Fruit fly (Drosophila melanogaster) whole organism, adult: ENCODE measurements around the gene CG44139.

Experiments
- CG33017 ChIP-seq: fragments of 200-800 bp; sonication (Bioruptor generic); optimal IDR thresholded peaks from 2 replicates; lab custom pipeline; 2018; ENCODE audit warnings: missing biosample characterization, mild to moderate bottlenecking, missing genetic modification characterization, moderate library complexity
- CG5204 ChIP-seq: fragments of 200-800 bp; sonication (Bioruptor generic); optimal IDR thresholded peaks from 2 replicates; lab custom pipeline; 2016; ENCODE audit warnings: missing biosample characterization, missing genetic modification characterization
- cnc ChIP-seq, 2 experiments: fragments of >200 bp; optimal IDR thresholded peaks; 2 replicates each; lab custom pipeline; 2017
- kay ChIP-seq: fragments of 200-800 bp; sonication (Bioruptor generic); peaks from one replicate; lab custom pipeline; 2016; ENCODE audit warnings: missing biosample characterization, missing genetic modification characterization, borderline replicate concordance
- toe ChIP-seq: fragments of 200-800 bp; sonication (Bioruptor generic); optimal IDR thresholded peaks from 2 replicates; lab custom pipeline; 2016; ENCODE audit warnings: missing biosample characterization, missing genetic modification characterization

DNA sequence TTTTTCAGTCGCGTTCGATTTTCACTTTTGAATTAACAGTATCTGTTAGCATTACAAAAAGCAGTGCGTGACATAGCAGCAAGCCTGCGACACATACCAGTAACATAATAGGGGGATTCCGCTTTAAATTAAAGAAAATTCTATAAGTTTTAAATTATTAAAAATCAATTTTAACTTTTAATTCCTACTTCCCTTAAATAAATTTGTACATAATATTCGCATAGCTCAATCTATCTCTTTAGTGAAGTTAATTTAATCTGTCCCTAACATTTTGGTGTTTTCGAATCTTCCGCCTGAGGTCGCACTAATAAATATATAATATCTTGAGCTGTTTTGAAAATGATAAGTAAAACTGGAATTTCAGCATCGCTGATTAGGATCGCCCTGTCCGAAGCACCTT lies 4.1 kb upstream of the CG44139 start, which contains the start of gene CG9886:
- TF ChIP-seq CG5204 (GFP tag; lab: Kevin White, UChicago), result peak; percentile 45
- TF ChIP-seq toe (GFP tag; lab: Kevin White, UChicago), result no peak
- TF ChIP-seq kay (GFP tag; lab: Kevin White, UChicago), result peak; percentile 46
- TF ChIP-seq cnc (optimal IDR thresholded peaks at IDR 0.05; lab: Kevin White, UChicago), result no peak
- TF ChIP-seq CG33017 (tag; lab: Kevin White, UChicago), result peak; percentile 58
